Worm (Caenorhabditis elegans) whole organism, L3 larva: ENCODE measurements around the gene cnc-2.
A peak's percentile ranks its signal among the peaks of the same experiment; 100 is the strongest.

Experiments
- R02D3.7 ChIP-seq: fragments of 150-350 bp; optimal IDR thresholded peaks from 2 replicates; lab custom pipeline; 2014; ENCODE audit warnings: missing biosample characterization, missing genetic modification characterization
- ZK546.5 ChIP-seq: sonication (generic microtip); optimal IDR thresholded peaks from 2 replicates; lab custom pipeline; 2017; ENCODE audit warnings: missing biosample characterization, missing genetic modification characterization
- aly-2 ChIP-seq: fragments of 150-350 bp; optimal IDR thresholded peaks from 2 replicates; lab custom pipeline; 2014; ENCODE audit warnings: missing biosample characterization, missing genetic modification characterization
- ama-1 ChIP-seq: fragments of 150-350 bp; optimal IDR thresholded peaks from 2 replicates; lab custom pipeline; 2018
- ceh-16 ChIP-seq: sonication (generic microtip); optimal IDR thresholded peaks from 2 replicates; lab custom pipeline; 2017; ENCODE audit warnings: missing biosample characterization, missing genetic modification characterization
- ceh-28 ChIP-seq: fragments of 150-350 bp; optimal IDR thresholded peaks from 2 replicates; lab custom pipeline; 2014; ENCODE audit warnings: missing biosample characterization, missing genetic modification reagents, missing genetic modification characterization
- ceh-82 ChIP-seq: fragments of 150-350 bp; optimal IDR thresholded peaks from 2 replicates; lab custom pipeline; 2014; ENCODE audit warnings: missing biosample characterization, missing genetic modification characterization
- egl-27 ChIP-seq: sonication (generic microtip); optimal IDR thresholded peaks from 4 replicates; lab custom pipeline; 2017; ENCODE audit warnings: missing biosample characterization, missing genetic modification reagents, missing genetic modification characterization
- egl-5 ChIP-seq: fragments of 150-350 bp; optimal IDR thresholded peaks from 2 replicates; lab custom pipeline; 2017; ENCODE audit warnings: missing biosample characterization, missing genetic modification reagents, missing genetic modification characterization, inconsistent platforms
- elt-1 ChIP-seq: fragments of 150-350 bp; optimal IDR thresholded peaks from 2 replicates; lab custom pipeline; 2014; ENCODE audit warnings: missing biosample characterization, missing genetic modification characterization
- elt-2 ChIP-seq: sonication (generic microtip); optimal IDR thresholded peaks from 2 replicates; lab custom pipeline; 2016; ENCODE audit warnings: missing genetic modification reagents, mild to moderate bottlenecking, missing genetic modification characterization, missing compliant biosample characterization
- elt-3 ChIP-seq, 3 experiments: fragments of 150-350 bp in 1 of 3; sonication (generic microtip) in 2 of 3; optimal IDR thresholded peaks; 2 replicates in 2 of 3; 4 replicates in 1 of 3; lab custom pipeline; 2014 to 2017; ENCODE audit warnings: missing biosample characterization in 3 of 3, missing genetic modification characterization in 3 of 3
- eor-1 ChIP-seq, 2 experiments: fragments of 150-350 bp; optimal IDR thresholded peaks; 2 replicates each; lab custom pipeline; 2014 to 2018; ENCODE audit warnings: missing biosample characterization in 2 of 2, missing genetic modification characterization in 2 of 2
- fkh-10 ChIP-seq: sonication (generic microtip); optimal IDR thresholded peaks from 2 replicates; lab custom pipeline; 2017; ENCODE audit warnings: missing biosample characterization, missing genetic modification reagents, missing genetic modification characterization
- fkh-2 ChIP-seq: fragments of 150-350 bp; optimal IDR thresholded peaks from 2 replicates; lab custom pipeline; 2014; ENCODE audit warnings: missing biosample characterization, missing genetic modification reagents, missing genetic modification characterization
- hmg-11 ChIP-seq: sonication (generic microtip); optimal IDR thresholded peaks from 2 replicates; lab custom pipeline; 2016; ENCODE audit warnings: missing genetic modification characterization, missing compliant biosample characterization
- jun-1 ChIP-seq: fragments of 150-350 bp; optimal IDR thresholded peaks from 2 replicates; lab custom pipeline; 2014; ENCODE audit warnings: missing biosample characterization, missing genetic modification reagents, missing genetic modification characterization
- lin-15B ChIP-seq: fragments of 150-350 bp; optimal IDR thresholded peaks from 2 replicates; lab custom pipeline; 2014; ENCODE audit warnings: missing biosample characterization, missing genetic modification characterization
- lin-39 ChIP-seq: fragments of 150-350 bp; optimal IDR thresholded peaks from 2 replicates; lab custom pipeline; 2018; ENCODE audit warnings: missing biosample characterization, missing genetic modification reagents, missing genetic modification characterization
- lsy-12 ChIP-seq: sonication (generic microtip); optimal IDR thresholded peaks from 2 replicates; lab custom pipeline; 2016; ENCODE audit warnings: mild to moderate bottlenecking, missing genetic modification characterization, missing compliant biosample characterization
- mdl-1 ChIP-seq: fragments of 150-350 bp; optimal IDR thresholded peaks from 2 replicates; lab custom pipeline; 2014; ENCODE audit warnings: missing biosample characterization, missing genetic modification characterization
- mml-1 ChIP-seq: fragments of 150-350 bp; sonication (generic microtip); optimal IDR thresholded peaks from 3 replicates; lab custom pipeline; 2014; ENCODE audit warnings: missing biosample characterization, missing genetic modification characterization
- nfya-1 ChIP-seq: sonication (generic microtip); optimal IDR thresholded peaks from 2 replicates; lab custom pipeline; 2017; ENCODE audit warnings: missing genetic modification characterization, mild to moderate bottlenecking, missing compliant biosample characterization, antibody characterized with exemption, moderate library complexity; ENCODE audit not compliant: insufficient read depth
- nhr-11 ChIP-seq: fragments of 150-350 bp; optimal IDR thresholded peaks from 2 replicates; lab custom pipeline; 2014; ENCODE audit warnings: missing biosample characterization, missing genetic modification characterization
- nhr-12 ChIP-seq: fragments of 150-350 bp; optimal IDR thresholded peaks from 2 replicates; lab custom pipeline; 2014; ENCODE audit warnings: missing biosample characterization, missing genetic modification characterization
- nhr-23 ChIP-seq: fragments of 150-350 bp; optimal IDR thresholded peaks from 2 replicates; lab custom pipeline; 2014; ENCODE audit warnings: missing biosample characterization, missing genetic modification reagents, missing genetic modification characterization
- nhr-237 ChIP-seq: fragments of 150-350 bp; optimal IDR thresholded peaks from 2 replicates; lab custom pipeline; 2014; ENCODE audit warnings: missing biosample characterization, missing genetic modification characterization
- nhr-25 ChIP-seq: sonication (generic microtip); optimal IDR thresholded peaks from 2 replicates; lab custom pipeline; 2017; ENCODE audit warnings: missing biosample characterization, missing genetic modification characterization
- nhr-43 ChIP-seq: sonication (generic microtip); optimal IDR thresholded peaks from 2 replicates; lab custom pipeline; 2016; ENCODE audit warnings: mild to moderate bottlenecking, missing genetic modification characterization, missing compliant biosample characterization; ENCODE audit not compliant: poor library complexity, severe bottlenecking
- nhr-76 ChIP-seq: fragments of 150-350 bp; sonication (generic microtip); optimal IDR thresholded peaks from 5 replicates; lab custom pipeline; 2014; ENCODE audit warnings: missing biosample characterization, missing genetic modification characterization
- nhr-77 ChIP-seq: fragments of 150-350 bp; optimal IDR thresholded peaks from 2 replicates; lab custom pipeline; 2014; ENCODE audit warnings: missing biosample characterization, missing genetic modification characterization
- pha-4 ChIP-seq: fragments of 150-350 bp; optimal IDR thresholded peaks from 2 replicates; lab custom pipeline; 2014; ENCODE audit warnings: missing biosample characterization, missing genetic modification reagents, missing genetic modification characterization
- skn-1 ChIP-seq: fragments of 150-350 bp; optimal IDR thresholded peaks from 2 replicates; lab custom pipeline; 2014; ENCODE audit warnings: missing biosample characterization, missing genetic modification characterization
- snpc-4 ChIP-seq: fragments of 150-350 bp; optimal IDR thresholded peaks from 2 replicates; lab custom pipeline; 2014; ENCODE audit warnings: missing biosample characterization, missing genetic modification characterization
- tbx-2 ChIP-seq: sonication (generic microtip); optimal IDR thresholded peaks from 2 replicates; lab custom pipeline; 2016; ENCODE audit warnings: mild to moderate bottlenecking, missing genetic modification characterization, missing compliant biosample characterization
- unc-39 ChIP-seq: sonication (generic microtip); optimal IDR thresholded peaks from 4 replicates; lab custom pipeline; 2017; ENCODE audit warnings: missing biosample characterization, missing genetic modification characterization
- unc-62 ChIP-seq: fragments of 150-350 bp; sonication (generic microtip); optimal IDR thresholded peaks from 4 replicates; lab custom pipeline; 2014; ENCODE audit warnings: missing biosample characterization, missing genetic modification reagents, missing genetic modification characterization
- zag-1 ChIP-seq: fragments of 150-350 bp; optimal IDR thresholded peaks from 2 replicates; lab custom pipeline; 2014; ENCODE audit warnings: missing biosample characterization, missing genetic modification characterization
- ztf-4 ChIP-seq: fragments of 150-350 bp; optimal IDR thresholded peaks from 2 replicates; lab custom pipeline; 2014; ENCODE audit warnings: missing biosample characterization, missing genetic modification characterization

Gene cnc-2

DNA sequence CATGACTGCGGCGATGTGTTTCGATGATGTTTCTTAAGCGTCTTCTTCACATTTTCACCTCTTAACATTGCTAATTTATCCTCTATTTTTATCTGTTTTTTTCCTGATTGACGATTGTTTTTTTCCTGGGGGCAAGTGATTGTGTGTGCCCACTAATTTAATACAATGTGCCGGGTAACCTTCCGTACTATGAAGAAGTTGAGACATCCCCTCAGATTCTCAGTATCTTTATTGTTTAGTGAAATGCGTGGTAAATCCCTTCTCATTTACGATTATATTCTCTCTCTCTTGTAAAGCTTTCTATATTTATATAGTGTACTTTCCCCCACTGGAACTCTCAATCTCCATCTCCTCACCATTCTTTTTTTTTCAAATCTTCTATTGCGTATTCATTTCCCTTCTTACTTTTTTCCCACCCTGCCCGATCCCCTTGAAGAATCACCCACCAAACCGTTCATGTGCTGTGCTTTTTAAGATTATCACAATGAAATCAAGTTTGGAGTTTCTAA, 26.4 kb upstream of the cnc-2 start:
- TF ChIP-seq ceh-16 (tag; lab: Kevin White, UChicago) (no peak), jun-1 (no peak), nhr-12 (tag; lab: Kevin White, UChicago) (no peak), nfya-1 (no peak), nhr-76 (no peak), nhr-43 (peak; percentile 22), fkh-2 (tag; lab: Kevin White, UChicago) (no peak)

- TF ChIP-seq elt-2 (peak; percentile 57), nhr-76 (no peak), ztf-4 (tag; lab: Kevin White, UChicago) (no peak), pha-4 (peak; percentile 75), mdl-1 (tag; lab: Kevin White, UChicago) (no peak), aly-2 (no peak), lsy-12 (tag; lab: Kevin White, UChicago) (peak; percentile 54), nhr-237 (tag; lab: Kevin White, UChicago) (no peak), nhr-23 (no peak), tbx-2 (tag; lab: Kevin White, UChicago) (no peak), egl-27 (tag; lab: Kevin White, UChicago) (no peak), ceh-28 (tag; lab: Kevin White, UChicago) (no peak), ZK546.5 (no peak), lin-39 (tag; lab: Kevin White, UChicago) (peak; percentile 24), lin-15B (tag; lab: Kevin White, UChicago) (peak; percentile 43), nhr-43 (peak; percentile 9), unc-62 (peak; percentile 47), eor-1 (tag; optimal IDR thresholded peaks at IDR 0.05; lab: Kevin White, UChicago) (no peak), zag-1 (tag; lab: Kevin White, UChicago) (no peak), fkh-10 (peak; percentile 21), nhr-25 (tag; lab: Kevin White, UChicago) (no peak), nfya-1 (peak; percentile 89), R02D3.7 (tag; lab: Kevin White, UChicago) (no peak), fkh-2 (tag; lab: Kevin White, UChicago) (no peak), egl-5 (peak; percentile 17), nhr-77 (tag; lab: Kevin White, UChicago) (no peak), ama-1 (lab: Kevin White, UChicago) (peak; percentile 60), snpc-4 (tag; lab: Kevin White, UChicago) (peak; percentile 8), elt-3 (tag; optimal IDR thresholded peaks at IDR 0.05; lab: Kevin White, UChicago) (no peak), elt-1 (tag; lab: Kevin White, UChicago) (peak; percentile 10), hmg-11 (tag; lab: Kevin White, UChicago) (peak; percentile 92), unc-39 (tag; lab: Kevin White, UChicago) (no peak)
Observed at ce11 chrV:1474486-1475125, 24.6 kb upstream of the cnc-2 start, which contains the start of the genes F53E2.2 and unc-60. TSS of gene F53E2.2 (plus strand) at chrV:1475086. TSS of gene unc-60 (plus strand) at chrV:1475086.

DNA sequence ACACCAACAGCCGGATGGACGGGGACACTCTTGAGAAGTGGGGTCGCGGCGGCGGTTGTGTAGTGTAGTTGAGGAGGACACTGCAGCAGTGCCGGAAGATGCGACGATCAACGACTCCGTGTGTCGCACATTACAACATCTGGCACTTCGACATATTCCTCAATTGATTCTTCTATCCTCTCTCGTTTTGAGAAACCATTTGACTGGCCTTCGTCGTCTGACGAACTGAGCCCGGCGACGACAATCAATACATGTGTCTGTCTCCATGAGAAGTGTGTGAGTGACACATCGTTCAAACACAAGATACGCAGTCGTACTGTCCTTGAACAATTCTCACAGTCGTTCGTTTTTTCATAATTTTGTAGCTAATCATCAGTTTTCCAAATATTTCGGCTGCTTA, 22.6 kb upstream of the cnc-2 start:
- no peak for TF ChIP-seq nhr-76
- TF ChIP-seq eor-1 (tag; optimal IDR thresholded peaks at IDR 0.05; lab: Kevin White, UChicago) = no peak
- TF ChIP-seq nhr-25 (tag; lab: Kevin White, UChicago) = peak; percentile 57
- no peak for TF ChIP-seq nhr-77 (tag; lab: Kevin White, UChicago)
- TF ChIP-seq unc-62 = no peak
- no peak for TF ChIP-seq mml-1 (tag; lab: Kevin White, UChicago)
- peak; percentile 7 for TF ChIP-seq lin-39 (tag; lab: Kevin White, UChicago)
- no peak for TF ChIP-seq elt-3 (tag; optimal IDR thresholded peaks at IDR 0.05; lab: Kevin White, UChicago)
- TF ChIP-seq ceh-82 (tag; lab: Kevin White, UChicago) = no peak

DNA sequence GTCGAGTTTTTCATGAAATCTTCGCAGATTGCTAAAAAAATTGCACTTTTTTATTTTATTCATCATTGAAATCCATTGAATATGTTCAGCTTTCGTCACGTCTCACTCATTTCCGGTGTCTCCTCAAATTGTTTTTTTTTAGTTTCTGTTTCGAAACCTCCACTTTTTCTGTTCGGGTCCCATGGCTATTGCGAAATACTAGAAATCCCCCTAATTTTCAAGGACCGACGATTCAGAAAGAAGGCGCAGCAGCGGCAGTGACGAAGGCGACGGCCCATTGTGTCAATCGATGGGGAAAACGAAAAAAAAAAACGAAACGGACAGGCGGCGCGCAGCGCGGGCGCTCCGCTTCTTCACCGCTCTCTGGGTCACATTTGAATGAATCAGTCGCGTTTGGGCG, 22.0 kb upstream of the cnc-2 start:
- TF ChIP-seq skn-1 = no peak
- no peak for TF ChIP-seq ceh-82 (tag; lab: Kevin White, UChicago)
- no peak for TF ChIP-seq nhr-11 (tag; lab: Kevin White, UChicago)
- TF ChIP-seq ZK546.5 = no peak
- TF ChIP-seq, all 47 proteins: peak for 0
